Worm (Caenorhabditis elegans) whole organism, L3 larva: ENCODE results near the gene F48E8.3.

ENCODE experiments used
- R02D3.7 ChIP-seq: fragments of 150-350 bp; optimal IDR thresholded peaks from 2 replicates; lab custom pipeline; 2014; ENCODE audit warnings: missing biosample characterization, missing genetic modification characterization
- ZK546.5 ChIP-seq: sonication (generic microtip); optimal IDR thresholded peaks from 2 replicates; lab custom pipeline; 2017; ENCODE audit warnings: missing biosample characterization, missing genetic modification characterization
- aly-2 ChIP-seq: fragments of 150-350 bp; optimal IDR thresholded peaks from 2 replicates; lab custom pipeline; 2014; ENCODE audit warnings: missing biosample characterization, missing genetic modification characterization
- ama-1 ChIP-seq: fragments of 150-350 bp; optimal IDR thresholded peaks from 2 replicates; lab custom pipeline; 2018
- ceh-16 ChIP-seq: sonication (generic microtip); optimal IDR thresholded peaks from 2 replicates; lab custom pipeline; 2017; ENCODE audit warnings: missing biosample characterization, missing genetic modification characterization
- ceh-28 ChIP-seq: fragments of 150-350 bp; optimal IDR thresholded peaks from 2 replicates; lab custom pipeline; 2014; ENCODE audit warnings: missing biosample characterization, missing genetic modification reagents, missing genetic modification characterization
- ceh-82 ChIP-seq: fragments of 150-350 bp; optimal IDR thresholded peaks from 2 replicates; lab custom pipeline; 2014; ENCODE audit warnings: missing biosample characterization, missing genetic modification characterization
- ceh-9 ChIP-seq: sonication (generic microtip); optimal IDR thresholded peaks from 2 replicates; lab custom pipeline; 2018; ENCODE audit warnings: missing biosample characterization, missing genetic modification characterization
- daf-12 ChIP-seq: fragments of 150-350 bp; optimal IDR thresholded peaks from 2 replicates; lab custom pipeline; 2014; ENCODE audit warnings: missing biosample characterization, missing genetic modification reagents, missing genetic modification characterization
- egl-27 ChIP-seq: sonication (generic microtip); optimal IDR thresholded peaks from 4 replicates; lab custom pipeline; 2017; ENCODE audit warnings: missing biosample characterization, missing genetic modification reagents, missing genetic modification characterization
- egl-5 ChIP-seq: fragments of 150-350 bp; optimal IDR thresholded peaks from 2 replicates; lab custom pipeline; 2017; ENCODE audit warnings: missing biosample characterization, missing genetic modification reagents, missing genetic modification characterization, inconsistent platforms
- elt-1 ChIP-seq: fragments of 150-350 bp; optimal IDR thresholded peaks from 2 replicates; lab custom pipeline; 2014; ENCODE audit warnings: missing biosample characterization, missing genetic modification characterization
- elt-2 ChIP-seq: sonication (generic microtip); optimal IDR thresholded peaks from 2 replicates; lab custom pipeline; 2016; ENCODE audit warnings: missing genetic modification reagents, mild to moderate bottlenecking, missing genetic modification characterization, missing compliant biosample characterization
- elt-3 ChIP-seq, 3 experiments: fragments of 150-350 bp in 1 of 3; sonication (generic microtip) in 2 of 3; optimal IDR thresholded peaks; 2 replicates in 2 of 3; 4 replicates in 1 of 3; lab custom pipeline; 2014 to 2017; ENCODE audit warnings: missing biosample characterization in 3 of 3, missing genetic modification characterization in 3 of 3
- eor-1 ChIP-seq, 2 experiments: fragments of 150-350 bp; optimal IDR thresholded peaks; 2 replicates each; lab custom pipeline; 2014 to 2018; ENCODE audit warnings: missing biosample characterization in 2 of 2, missing genetic modification characterization in 2 of 2
- fkh-10 ChIP-seq: sonication (generic microtip); optimal IDR thresholded peaks from 2 replicates; lab custom pipeline; 2017; ENCODE audit warnings: missing biosample characterization, missing genetic modification reagents, missing genetic modification characterization
- fkh-2 ChIP-seq: fragments of 150-350 bp; optimal IDR thresholded peaks from 2 replicates; lab custom pipeline; 2014; ENCODE audit warnings: missing biosample characterization, missing genetic modification reagents, missing genetic modification characterization
- fos-1 ChIP-seq: fragments of 150-350 bp; optimal IDR thresholded peaks from 2 replicates; lab custom pipeline; 2014; ENCODE audit warnings: missing biosample characterization, missing genetic modification characterization
- hmg-11 ChIP-seq: sonication (generic microtip); optimal IDR thresholded peaks from 2 replicates; lab custom pipeline; 2016; ENCODE audit warnings: missing genetic modification characterization, missing compliant biosample characterization
- jun-1 ChIP-seq: fragments of 150-350 bp; optimal IDR thresholded peaks from 2 replicates; lab custom pipeline; 2014; ENCODE audit warnings: missing biosample characterization, missing genetic modification reagents, missing genetic modification characterization
- lin-15B ChIP-seq: fragments of 150-350 bp; optimal IDR thresholded peaks from 2 replicates; lab custom pipeline; 2014; ENCODE audit warnings: missing biosample characterization, missing genetic modification characterization
- lin-39 ChIP-seq: fragments of 150-350 bp; optimal IDR thresholded peaks from 2 replicates; lab custom pipeline; 2018; ENCODE audit warnings: missing biosample characterization, missing genetic modification reagents, missing genetic modification characterization
- lsy-12 ChIP-seq: sonication (generic microtip); optimal IDR thresholded peaks from 2 replicates; lab custom pipeline; 2016; ENCODE audit warnings: mild to moderate bottlenecking, missing genetic modification characterization, missing compliant biosample characterization
- mdl-1 ChIP-seq: fragments of 150-350 bp; optimal IDR thresholded peaks from 2 replicates; lab custom pipeline; 2014; ENCODE audit warnings: missing biosample characterization, missing genetic modification characterization
- mml-1 ChIP-seq: fragments of 150-350 bp; sonication (generic microtip); optimal IDR thresholded peaks from 3 replicates; lab custom pipeline; 2014; ENCODE audit warnings: missing biosample characterization, missing genetic modification characterization
- nfya-1 ChIP-seq: sonication (generic microtip); optimal IDR thresholded peaks from 2 replicates; lab custom pipeline; 2017; ENCODE audit warnings: missing genetic modification characterization, mild to moderate bottlenecking, missing compliant biosample characterization, antibody characterized with exemption, moderate library complexity; ENCODE audit not compliant: insufficient read depth
- nhr-11 ChIP-seq: fragments of 150-350 bp; optimal IDR thresholded peaks from 2 replicates; lab custom pipeline; 2014; ENCODE audit warnings: missing biosample characterization, missing genetic modification characterization
- nhr-12 ChIP-seq: fragments of 150-350 bp; optimal IDR thresholded peaks from 2 replicates; lab custom pipeline; 2014; ENCODE audit warnings: missing biosample characterization, missing genetic modification characterization
- nhr-23 ChIP-seq: fragments of 150-350 bp; optimal IDR thresholded peaks from 2 replicates; lab custom pipeline; 2014; ENCODE audit warnings: missing biosample characterization, missing genetic modification reagents, missing genetic modification characterization
- nhr-237 ChIP-seq: fragments of 150-350 bp; optimal IDR thresholded peaks from 2 replicates; lab custom pipeline; 2014; ENCODE audit warnings: missing biosample characterization, missing genetic modification characterization
- nhr-25 ChIP-seq: sonication (generic microtip); optimal IDR thresholded peaks from 2 replicates; lab custom pipeline; 2017; ENCODE audit warnings: missing biosample characterization, missing genetic modification characterization
- nhr-28 ChIP-seq: fragments of 150-350 bp; optimal IDR thresholded peaks from 2 replicates; lab custom pipeline; 2014; ENCODE audit warnings: missing biosample characterization, missing genetic modification characterization
- nhr-43 ChIP-seq: sonication (generic microtip); optimal IDR thresholded peaks from 2 replicates; lab custom pipeline; 2016; ENCODE audit warnings: mild to moderate bottlenecking, missing genetic modification characterization, missing compliant biosample characterization; ENCODE audit not compliant: poor library complexity, severe bottlenecking
- nhr-67 ChIP-seq: fragments of 150-350 bp; optimal IDR thresholded peaks from 2 replicates; lab custom pipeline; 2014; ENCODE audit warnings: missing biosample characterization, missing genetic modification characterization
- nhr-76 ChIP-seq: fragments of 150-350 bp; sonication (generic microtip); optimal IDR thresholded peaks from 5 replicates; lab custom pipeline; 2014; ENCODE audit warnings: missing biosample characterization, missing genetic modification characterization
- nhr-77 ChIP-seq: fragments of 150-350 bp; optimal IDR thresholded peaks from 2 replicates; lab custom pipeline; 2014; ENCODE audit warnings: missing biosample characterization, missing genetic modification characterization
- pha-4 ChIP-seq: fragments of 150-350 bp; optimal IDR thresholded peaks from 2 replicates; lab custom pipeline; 2014; ENCODE audit warnings: missing biosample characterization, missing genetic modification reagents, missing genetic modification characterization
- pqm-1 ChIP-seq: fragments of 150-350 bp; optimal IDR thresholded peaks from 2 replicates; lab custom pipeline; 2017; ENCODE audit warnings: missing biosample characterization, missing genetic modification characterization, inconsistent platforms
- sea-2 ChIP-seq: fragments of 150-350 bp; sonication (generic microtip); optimal IDR thresholded peaks from 4 replicates; lab custom pipeline; 2014; ENCODE audit warnings: missing biosample characterization, missing genetic modification reagents, missing genetic modification characterization
- skn-1 ChIP-seq: fragments of 150-350 bp; optimal IDR thresholded peaks from 2 replicates; lab custom pipeline; 2014; ENCODE audit warnings: missing biosample characterization, missing genetic modification characterization
- snpc-4 ChIP-seq: fragments of 150-350 bp; optimal IDR thresholded peaks from 2 replicates; lab custom pipeline; 2014; ENCODE audit warnings: missing biosample characterization, missing genetic modification characterization
- tbx-2 ChIP-seq: sonication (generic microtip); optimal IDR thresholded peaks from 2 replicates; lab custom pipeline; 2016; ENCODE audit warnings: mild to moderate bottlenecking, missing genetic modification characterization, missing compliant biosample characterization
- unc-39 ChIP-seq: sonication (generic microtip); optimal IDR thresholded peaks from 4 replicates; lab custom pipeline; 2017; ENCODE audit warnings: missing biosample characterization, missing genetic modification characterization
- unc-62 ChIP-seq: fragments of 150-350 bp; sonication (generic microtip); optimal IDR thresholded peaks from 4 replicates; lab custom pipeline; 2014; ENCODE audit warnings: missing biosample characterization, missing genetic modification reagents, missing genetic modification characterization
- zag-1 ChIP-seq: fragments of 150-350 bp; optimal IDR thresholded peaks from 2 replicates; lab custom pipeline; 2014; ENCODE audit warnings: missing biosample characterization, missing genetic modification characterization
- ztf-11 ChIP-seq: fragments of 150-350 bp; optimal IDR thresholded peaks from 2 replicates; lab custom pipeline; 2014; ENCODE audit warnings: missing biosample characterization, missing genetic modification characterization
- ztf-4 ChIP-seq: fragments of 150-350 bp; optimal IDR thresholded peaks from 2 replicates; lab custom pipeline; 2014; ENCODE audit warnings: missing biosample characterization, missing genetic modification characterization

The F48E8.3 gene

DNA sequence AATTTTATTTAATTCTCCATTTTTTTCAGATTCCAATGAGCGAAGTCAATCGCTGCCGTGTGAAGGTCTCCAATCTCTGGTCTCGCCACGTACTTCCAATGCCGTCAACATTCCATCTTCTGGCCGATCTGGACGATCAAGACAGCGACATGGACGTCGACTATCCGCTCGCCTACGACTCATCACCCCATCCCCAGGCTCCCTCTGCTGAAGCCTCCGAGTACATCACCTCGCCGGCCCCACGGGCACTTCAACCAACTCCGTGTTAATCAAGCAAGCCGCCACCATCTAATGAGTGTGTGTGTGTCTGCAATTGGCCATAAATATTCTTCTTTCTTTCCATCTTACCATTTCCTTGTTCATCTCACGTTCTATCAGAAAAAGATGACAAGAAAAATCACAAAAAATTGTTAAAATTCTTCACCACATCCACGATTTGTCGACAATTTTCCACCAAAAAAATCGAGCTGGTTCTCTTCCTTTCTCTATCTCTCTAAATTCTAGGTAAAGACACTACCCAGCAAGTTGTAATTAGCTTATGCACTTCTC is 44.4 kb downstream of the F48E8.3 start:
- TF ChIP-seq ama-1 (peak; percentile 44), egl-27 (tag; lab: Kevin White, UChicago) (no peak)

DNA sequence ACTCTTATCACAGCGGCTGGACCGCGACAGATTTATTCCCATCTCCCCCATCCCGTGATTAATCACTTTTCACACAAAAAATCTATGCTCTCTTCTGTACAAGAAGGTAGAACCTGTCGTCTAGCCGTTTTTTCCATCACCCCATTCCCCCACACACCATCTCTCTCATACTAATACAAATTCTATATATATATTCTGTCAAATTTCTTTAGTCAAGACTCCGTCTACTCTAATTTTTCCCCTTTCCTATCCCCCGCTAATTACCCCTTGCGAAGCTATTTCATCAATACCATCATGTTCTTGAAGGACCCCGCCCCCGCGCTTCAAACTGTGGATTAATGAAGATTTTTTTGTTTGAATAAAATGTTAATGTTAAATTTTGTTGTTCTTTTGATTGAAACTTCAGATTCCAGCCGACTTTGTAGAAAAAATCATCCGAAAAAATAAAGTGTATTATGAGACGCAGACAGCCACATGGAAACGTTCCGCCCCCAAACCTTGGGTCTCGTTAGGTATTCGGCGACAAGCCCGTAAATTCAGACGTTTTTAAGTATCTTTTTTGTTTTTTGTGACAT is 44.9 kb downstream of the F48E8.3 start:
- peak; percentile 35 for TF ChIP-seq pha-4 (tag; lab: Kevin White, UChicago)
- no peak for TF ChIP-seq nhr-67 (tag; lab: Kevin White, UChicago)
- TF ChIP-seq elt-2 (tag; lab: Kevin White, UChicago): peak; percentile 36
- TF ChIP-seq jun-1 (tag; lab: Kevin White, UChicago): peak; percentile 44
- TF ChIP-seq snpc-4 (tag; lab: Kevin White, UChicago): no peak
- TF ChIP-seq nhr-12 (tag; lab: Kevin White, UChicago): no peak
- peak; percentile 79 for TF ChIP-seq nhr-23 (tag; lab: Kevin White, UChicago)
- no peak for TF ChIP-seq unc-62
- no peak for TF ChIP-seq nhr-237 (tag; lab: Kevin White, UChicago)
- TF ChIP-seq mdl-1 (tag; lab: Kevin White, UChicago): no peak
- TF ChIP-seq ZK546.5 (tag; lab: Kevin White, UChicago): no peak
- no peak for TF ChIP-seq ceh-28 (tag; lab: Kevin White, UChicago)
- TF ChIP-seq lsy-12 (tag; lab: Kevin White, UChicago): peak; percentile 72
- no peak for TF ChIP-seq fkh-10 (GFP tag; lab: Kevin White, UChicago)
- no peak for TF ChIP-seq elt-3 (tag; optimal IDR thresholded peaks at IDR 0.05; lab: Kevin White, UChicago)
- no peak for TF ChIP-seq nhr-28
- TF ChIP-seq elt-1 (tag; lab: Kevin White, UChicago): no peak
- no peak for TF ChIP-seq zag-1
- TF ChIP-seq nfya-1 (tag; lab: Kevin White, UChicago): no peak
- no peak for TF ChIP-seq nhr-77 (tag; lab: Kevin White, UChicago)
- no peak for TF ChIP-seq skn-1
- no peak for TF ChIP-seq ceh-16 (tag; lab: Kevin White, UChicago)
- no peak for TF ChIP-seq lin-39 (tag; lab: Kevin White, UChicago)
- peak; percentile 92 for TF ChIP-seq ama-1
- no peak for TF ChIP-seq fos-1
- no peak for TF ChIP-seq fkh-2
- no peak for TF ChIP-seq egl-5 (tag; lab: Kevin White, UChicago)
- no peak for TF ChIP-seq aly-2 (tag; lab: Kevin White, UChicago)
- TF ChIP-seq lin-15B: no peak
- TF ChIP-seq tbx-2: peak; percentile 27
- TF ChIP-seq ceh-82 (tag; lab: Kevin White, UChicago): no peak
- TF ChIP-seq nhr-25 (tag; lab: Kevin White, UChicago): peak; percentile 40
- TF ChIP-seq pqm-1: no peak
- TF ChIP-seq egl-27 (tag; lab: Kevin White, UChicago): no peak
- TF ChIP-seq nhr-11: no peak
- no peak for TF ChIP-seq ceh-9 (tag; lab: Kevin White, UChicago)
- no peak for TF ChIP-seq mml-1
- peak; percentile 56 for TF ChIP-seq R02D3.7 (tag; lab: Kevin White, UChicago)
- no peak for TF ChIP-seq daf-12 (tag; lab: Kevin White, UChicago)
- TF ChIP-seq hmg-11 (tag; lab: Kevin White, UChicago): no peak
- no peak for TF ChIP-seq unc-39
- no peak for TF ChIP-seq eor-1 (tag; optimal IDR thresholded peaks at IDR 0.05; lab: Kevin White, UChicago)
- no peak for TF ChIP-seq ztf-11
- no peak for TF ChIP-seq sea-2
- TF ChIP-seq ztf-4 (tag; lab: Kevin White, UChicago): no peak
- peak; percentile 71 for TF ChIP-seq nhr-43 (tag; lab: Kevin White, UChicago)
- TF ChIP-seq nhr-76 (tag; lab: Kevin White, UChicago): no peak
